Worm (Caenorhabditis elegans) whole organism, midembryonic: ENCODE results near the gene F55G1.1.

Experiments
- T22C8.4 ChIP-seq: fragments of 200-800 bp; sonication (Bioruptor generic); IDR thresholded peaks from 2 replicates; pipeline ENCODE4 v1.3.6; 2022; ENCODE audit warnings: missing genetic modification characterization, missing compliant biosample characterization
- med-1 ChIP-seq: sonication (generic microtip); optimal IDR thresholded peaks from 2 replicates; lab custom pipeline; 2017; ENCODE audit warnings: missing genetic modification characterization, mild to moderate bottlenecking, missing compliant biosample characterization, antibody characterized with exemption, missing genetic modification reagents; ENCODE audit not compliant: insufficient read depth

ce11 chrIV:7445995-7446394 lies 45.6 kb upstream of the F55G1.1 start, which contains the start of gene B0496.1:
- no peak for TF ChIP-seq med-1 (GFP tag; lab: Kevin White, UChicago)
- no peak for TF ChIP-seq T22C8.4 (GFP tag; lab: Robert Waterston, UW)
